Fruit fly (Drosophila melanogaster): Measurements from ENCODE around the gene Ravus.

- TF ChIP-seq caup (GFP tag; optimal IDR thresholded peaks at IDR 0.05; ENCODE audit: severe bottlenecking) = no peak
- no peak for TF ChIP-seq CG2889 (GFP tag; IDR thresholded peaks at IDR 0.05)
- no peak for TF ChIP-seq Stat92E (GFP tag; optimal IDR thresholded peaks at IDR 0.05)
- no peak for TF ChIP-seq Sin3A (optimal IDR thresholded peaks at IDR 0.05)
- no peak for TF ChIP-seq cato (GFP tag; optimal IDR thresholded peaks at IDR 0.05; ENCODE audit: borderline replicate concordance)
- no peak for TF ChIP-seq CG1602 (GFP tag; optimal IDR thresholded peaks at IDR 0.05)
- TF ChIP-seq nmo (GFP tag; optimal IDR thresholded peaks at IDR 0.05) = no peak
- no peak for TF ChIP-seq BtbVII (GFP tag; optimal IDR thresholded peaks at IDR 0.05)
- no peak for TF ChIP-seq Gug (GFP tag; IDR thresholded peaks at IDR 0.05)
- no peak for TF ChIP-seq CG14441 (GFP tag; IDR thresholded peaks at IDR 0.05)
- TF ChIP-seq wor (GFP tag; IDR thresholded peaks at IDR 0.05) = no peak
- no peak for TF ChIP-seq jing (GFP tag; optimal IDR thresholded peaks at IDR 0.05)
- no peak for TF ChIP-seq Bgb (GFP tag; IDR thresholded peaks at IDR 0.05; ENCODE audit: partially characterized antibody)
- no peak for TF ChIP-seq CG3726 (GFP tag; IDR thresholded peaks at IDR 0.05)
These were observed 10.5 kb upstream of the Ravus start for dm6 chr3R:13274257-13274796.
